Fruit fly (Drosophila melanogaster): Measurements from ENCODE around the gene SP1029.

SP1029 gene

dm6 chr3R:29198299-29198698 is 52.0 kb downstream of the SP1029 start:
- TF ChIP-seq toe (GFP tag; optimal IDR thresholded peaks at IDR 0.05) (no peak), cnc (optimal IDR thresholded peaks at IDR 0.05) (no peak), CG1620 (GFP tag; optimal IDR thresholded peaks at IDR 0.05) (no peak), CG5204 (GFP tag; optimal IDR thresholded peaks at IDR 0.05) (no peak)

- TF ChIP-seq CG33017 (tag; optimal IDR thresholded peaks at IDR 0.05) (no peak), kay (GFP tag; ENCODE audit: borderline replicate concordance) (no peak), tj (GFP tag; optimal IDR thresholded peaks at IDR 0.05) (no peak), CG12768 (GFP tag; optimal IDR thresholded peaks at IDR 0.05) (no peak)
Observed at dm6 chr3R:29196967-29197611, 53.2 kb downstream of the SP1029 start, which contains the start of gene CG14515. Gene CG14515 (plus strand): TSS chr3R:29197556.
